Worm (Caenorhabditis elegans) whole organism, dauer: Measurements from ENCODE around the gene srsx-9.

Source experiments
- unc-62 ChIP-seq: sonication (generic microtip); optimal IDR thresholded peaks from 2 replicates; lab custom pipeline; 2017; ENCODE audit warnings: missing biosample characterization, missing genetic modification reagents, missing genetic modification characterization

srsx-9 gene

DNA sequence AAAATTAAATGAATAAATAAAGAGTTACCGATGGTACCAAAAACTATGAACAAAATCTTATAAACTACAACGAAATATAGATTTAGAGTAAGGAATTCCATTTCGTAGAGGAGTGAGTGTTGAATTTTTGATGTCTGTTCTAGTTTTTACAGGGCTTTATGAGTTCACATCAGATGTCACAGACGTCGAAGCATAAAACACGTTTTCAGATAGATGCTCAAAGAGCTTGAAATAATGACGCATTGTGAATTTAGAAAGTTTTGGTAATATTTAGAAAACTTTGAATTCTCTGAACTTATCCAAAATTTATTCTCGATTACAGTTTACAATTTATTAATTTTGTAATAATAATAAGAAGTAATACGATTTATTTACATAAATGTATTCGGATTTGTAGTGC lies at the start of gene srsx-9:
srsx-9 (minus strand) TSS at position 101 of the 400 bp plus-strand sequence.
- no peak for TF ChIP-seq unc-62 (GFP tag; lab: Kevin White, UChicago)

ce11 chrV:5018810-5019274 lies 46.0 kb upstream of the srsx-9 start, which contains the start of gene srr-4:
srr-4 (plus strand) TSS chrV:5019224.
- no peak for TF ChIP-seq unc-62 (GFP tag; lab: Kevin White, UChicago)

- TF ChIP-seq unc-62 (GFP tag; lab: Kevin White, UChicago) = no peak
These were observed 45.2 kb upstream of the srsx-9 start for ce11 chrV:5018067-5018466.

ce11 chrV:5016728-5017127 lies 43.9 kb upstream of the srsx-9 start:
- no peak for TF ChIP-seq unc-62 (GFP tag; lab: Kevin White, UChicago)

- no peak for TF ChIP-seq unc-62 (GFP tag; lab: Kevin White, UChicago)
These were observed 39.5 kb upstream of the srsx-9 start, which contains the start of gene srr-6 for ce11 chrV:5012193-5012853. srr-6 (plus strand) TSS chrV:5012803.

DNA sequence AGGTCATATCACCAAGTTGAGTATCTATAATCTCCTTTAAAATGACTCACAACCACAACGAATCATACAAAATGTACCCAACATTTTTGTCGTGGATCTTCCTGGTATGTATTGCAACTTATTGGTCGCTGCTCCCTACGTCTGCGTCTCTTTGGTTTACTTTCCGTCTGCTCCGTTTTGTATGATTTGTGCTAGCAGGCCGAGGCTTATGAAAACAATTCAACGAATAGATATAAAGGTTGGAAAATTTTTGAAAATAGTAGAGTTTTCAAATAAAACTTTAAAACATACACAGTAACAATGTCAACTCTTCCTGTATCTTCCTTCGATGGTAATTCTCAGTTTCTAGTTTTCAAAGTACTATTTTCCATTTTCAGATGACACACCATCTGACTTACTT lies 28.5 kb upstream of the srsx-9 start, which contains the start of gene srr-8:
srr-8 (plus strand) TSS at position 301 of the 400 bp plus-strand sequence.
- TF ChIP-seq unc-62 (GFP tag; lab: Kevin White, UChicago) = no peak

DNA sequence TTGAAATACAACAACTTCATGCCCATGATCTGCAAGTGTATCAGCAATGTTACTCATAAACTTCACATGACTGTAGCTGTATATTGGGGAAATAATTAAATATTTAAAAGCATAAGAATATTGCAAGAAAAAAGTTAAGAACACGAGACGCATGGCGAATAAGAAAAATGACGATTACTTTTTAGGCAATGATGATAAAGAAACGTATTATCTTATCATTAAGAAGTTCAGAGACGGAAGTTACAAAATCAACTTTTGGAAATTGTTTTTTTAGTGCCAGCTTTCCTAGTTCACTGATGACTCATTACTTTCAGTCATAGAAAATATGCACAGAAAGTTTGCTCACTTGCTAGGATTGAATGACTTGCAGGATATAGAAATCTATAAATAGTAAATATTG lies 27.6 kb upstream of the srsx-9 start, which contains the start of gene ugt-7:
ugt-7 (minus strand) TSS at position 161 of the 400 bp plus-strand sequence.
- TF ChIP-seq unc-62 (GFP tag; lab: Kevin White, UChicago) = no peak

DNA sequence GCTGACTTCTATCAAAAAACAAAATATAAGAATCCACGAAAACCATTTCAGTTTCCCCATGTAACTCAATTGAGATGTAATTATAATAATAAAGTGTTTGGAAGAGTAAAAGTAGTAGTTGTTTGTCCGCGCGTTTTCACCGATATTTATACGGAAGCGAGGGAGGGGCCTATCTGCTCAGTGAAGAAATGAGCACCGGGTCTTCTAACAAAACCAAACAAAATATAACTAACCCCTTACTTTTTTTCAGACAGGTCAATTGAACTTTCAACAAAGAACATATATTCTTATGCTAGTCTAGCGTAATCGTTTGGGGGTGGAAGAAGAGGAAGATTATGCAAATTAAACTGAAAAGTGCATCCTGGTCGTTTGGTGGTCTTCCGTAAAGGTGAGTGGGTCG lies 22.3 kb upstream of the srsx-9 start, which contains the start of gene ncx-9:
ncx-9 (minus strand) TSS at position 101 of the 400 bp plus-strand sequence.
- TF ChIP-seq unc-62 (GFP tag; lab: Kevin White, UChicago) = no peak

DNA sequence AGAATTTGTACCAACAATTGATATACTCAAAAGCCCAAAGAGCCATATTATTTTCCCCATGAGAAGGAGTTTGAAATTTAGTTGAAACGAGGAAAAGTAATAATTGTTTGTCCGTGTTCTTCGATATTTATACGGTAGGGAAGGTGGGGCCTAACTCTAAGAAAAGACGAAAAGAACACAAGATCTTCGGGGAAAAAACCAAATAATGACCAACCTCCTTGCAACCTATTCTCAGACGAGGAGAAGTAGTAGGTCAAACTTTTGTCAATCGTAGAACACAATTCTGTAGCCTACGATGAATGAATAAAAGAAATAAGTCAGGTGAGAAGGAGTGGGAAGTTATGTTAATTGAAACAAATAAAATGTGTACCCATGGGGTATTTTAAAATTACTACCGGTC lies 14.3 kb upstream of the srsx-9 start, which contains the start of gene ncx-8:
ncx-8 (minus strand) TSS at position 101 of the 400 bp plus-strand sequence.
- TF ChIP-seq unc-62 (GFP tag; lab: Kevin White, UChicago) = no peak

DNA sequence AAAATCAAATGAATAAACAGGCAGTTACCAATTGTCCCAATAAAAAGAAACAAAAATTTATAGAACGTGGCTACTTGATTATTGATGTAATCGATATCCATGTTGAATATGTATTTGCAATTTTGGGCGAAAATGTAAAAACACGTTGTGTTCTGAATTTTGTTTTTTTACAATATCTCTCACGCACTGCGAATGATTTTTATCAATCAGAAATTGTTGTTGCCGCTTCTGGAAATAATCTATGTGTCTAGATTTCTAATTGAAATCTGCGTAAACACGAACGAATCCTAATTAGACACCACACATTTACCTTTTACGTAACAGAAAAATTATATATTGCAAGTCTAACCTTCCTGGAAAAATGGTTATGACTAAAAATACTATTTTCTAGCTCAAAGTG lies 10.2 kb upstream of the srsx-9 start, which contains the start of gene srsx-13:
srsx-13 (minus strand) TSS at position 101 of the 400 bp plus-strand sequence.
- no peak for TF ChIP-seq unc-62 (GFP tag; lab: Kevin White, UChicago)

ce11 chrV:4980873-4981272 lies 8.0 kb upstream of the srsx-9 start, which contains the start of gene srsx-12:
srsx-12 (minus strand) TSS chrV:4980973.
- no peak for TF ChIP-seq unc-62 (GFP tag; lab: Kevin White, UChicago)

- TF ChIP-seq unc-62 (GFP tag; lab: Kevin White, UChicago) = no peak
These were observed 7.3 kb upstream of the srsx-9 start for ce11 chrV:4980094-4980493.

DNA sequence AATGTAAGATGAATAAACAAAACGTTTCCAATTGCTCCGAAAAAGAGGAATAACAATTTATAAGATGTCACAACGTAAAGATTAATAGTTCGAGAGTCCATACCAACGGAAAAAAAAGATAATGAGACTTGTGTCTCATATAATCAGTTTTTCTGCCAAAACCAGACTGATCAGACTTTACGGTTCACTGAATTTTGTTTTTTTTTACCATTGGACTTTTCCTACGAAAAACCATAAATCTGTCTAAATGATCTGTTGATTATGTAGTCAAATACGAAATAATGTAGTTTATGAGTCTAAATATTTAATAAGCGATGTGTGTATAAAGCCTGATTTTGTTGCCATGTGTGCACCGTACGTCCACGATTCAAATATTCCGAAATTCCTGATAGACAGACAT lies 6.2 kb upstream of the srsx-9 start, which contains the start of gene srsx-11:
srsx-11 (minus strand) TSS at position 101 of the 400 bp plus-strand sequence.
- TF ChIP-seq unc-62 (GFP tag; lab: Kevin White, UChicago) = no peak

- TF ChIP-seq unc-62 (GFP tag; lab: Kevin White, UChicago) = no peak
These were observed 4.7 kb upstream of the srsx-9 start for ce11 chrV:4977539-4977938.

DNA sequence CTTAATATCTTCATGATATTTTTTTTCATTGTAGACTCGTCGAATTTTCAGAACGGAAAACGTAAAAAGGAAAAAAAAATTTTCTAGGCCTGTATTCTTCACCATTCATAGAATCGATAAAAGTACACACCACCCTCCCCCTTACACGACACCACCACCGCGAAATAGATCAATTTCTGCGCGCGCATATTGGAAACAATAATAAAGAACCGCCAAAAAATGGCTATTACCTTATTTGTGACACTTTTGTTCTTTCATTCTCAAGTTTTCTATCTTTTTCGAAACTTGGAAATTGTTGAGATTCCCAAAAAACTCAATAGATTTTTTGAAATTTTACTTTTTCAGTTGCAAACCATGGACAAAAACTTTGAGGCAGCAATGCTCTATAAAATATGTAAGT lies 2.3 kb upstream of the srsx-9 start, which contains the start of gene F26G5.1:
F26G5.1 (plus strand) TSS at position 339 of the 400 bp plus-strand sequence.
- no peak for TF ChIP-seq unc-62 (GFP tag; lab: Kevin White, UChicago)

DNA sequence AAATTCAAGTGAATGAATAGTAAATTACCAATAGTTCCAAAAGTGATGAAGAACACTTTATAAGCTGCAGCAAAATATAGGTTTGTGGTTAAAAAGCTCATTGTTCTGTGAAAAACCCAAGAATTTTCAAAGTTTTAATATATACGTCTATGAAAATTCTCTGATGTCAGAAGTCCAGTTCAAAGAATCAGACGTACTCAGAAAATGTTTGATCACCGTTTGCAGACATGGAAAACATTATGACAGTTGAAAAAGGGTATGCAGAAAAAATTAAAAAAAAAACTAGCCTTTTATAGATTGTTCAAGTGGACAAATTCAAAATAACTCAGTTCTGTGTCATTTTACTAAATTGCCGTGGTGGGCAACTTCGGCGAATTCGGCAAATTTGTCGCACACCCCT lies 1.8 kb upstream of the srsx-9 start, which contains the start of gene srsx-10:
srsx-10 (minus strand) TSS at position 101 of the 400 bp plus-strand sequence.
- no peak for TF ChIP-seq unc-62 (GFP tag; lab: Kevin White, UChicago)
